Worm (Caenorhabditis elegans) whole organism, young adult: ENCODE data around the gene ced-3.

ENCODE experiments used
- ceh-100 ChIP-seq: fragments of 200-800 bp; sonication (Bioruptor generic); IDR thresholded peaks from 2 replicates; pipeline ENCODE4 v1.3.6; 2022; ENCODE audit warnings: missing genetic modification reagents, missing genetic modification characterization, missing compliant biosample characterization
- dpl-1 ChIP-seq: fragments of 150-350 bp; optimal IDR thresholded peaks from 2 replicates; lab custom pipeline; 2014; ENCODE audit warnings: missing biosample characterization, missing genetic modification reagents, missing genetic modification characterization
- snpc-1.3 ChIP-seq: sonication (generic microtip); optimal IDR thresholded peaks from 2 replicates; lab custom pipeline; 2017; ENCODE audit warnings: missing genetic modification characterization, mild to moderate bottlenecking, missing compliant biosample characterization, antibody characterized with exemption, moderate library complexity, missing genotype, missing genetic modification reagents; ENCODE audit not compliant: insufficient read depth
- unc-62 ChIP-seq: fragments of 150-350 bp; optimal IDR thresholded peaks from 2 replicates; lab custom pipeline; 2014; ENCODE audit warnings: missing biosample characterization, missing genetic modification reagents, missing genetic modification characterization

DNA sequence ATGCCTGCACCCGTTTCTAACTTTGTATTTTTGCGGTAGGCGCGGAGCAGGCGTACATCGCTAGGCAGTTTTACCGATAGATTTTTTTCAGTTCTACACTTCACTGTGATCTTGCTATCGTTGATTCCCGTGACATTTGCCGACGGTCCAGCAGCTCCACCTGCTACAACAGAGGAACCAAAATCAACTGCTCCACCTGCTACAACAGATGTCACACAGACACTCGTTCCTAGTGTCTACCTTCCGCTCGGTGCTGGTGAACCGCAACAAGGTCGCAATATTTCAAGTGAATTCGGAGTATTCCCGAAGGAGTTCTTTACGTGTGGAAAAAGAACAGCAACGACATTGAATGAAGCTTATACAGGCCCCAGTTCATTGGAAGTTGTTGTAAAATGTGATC lies 13.9 kb downstream of the ced-3 start:
- TF ChIP-seq unc-62 (GFP tag; lab: Kevin White, UChicago) (no peak), ceh-100 (GFP tag; lab: Robert Waterston, UW) (no peak), dpl-1 (GFP tag; lab: Kevin White, UChicago) (no peak), snpc-1.3 (tag; lab: Kevin White, UChicago) (no peak)
